Fruit fly (Drosophila melanogaster): ENCODE measurements around the gene CG10555.

The CG10555 gene

dm6 chrX:8411532-8411960 is 12.8 kb downstream of the CG10555 start, which contains the start of gene lawc (continued):
- peak; percentile 35; the same call in 1 of the 2 replicates for TF ChIP-seq cas (GFP tag; IDR thresholded peaks at IDR 0.05)
- TF ChIP-seq sr (GFP tag; IDR thresholded peaks at IDR 0.05), result 0 out of 3 replicates have a peak, but pooled peaks have one; percentile 34
- no peak for TF ChIP-seq Oaz (GFP tag; IDR thresholded peaks at IDR 0.05)
- no peak; the same call in 2 of the 3 replicates for TF ChIP-seq row (GFP tag; IDR thresholded peaks at IDR 0.05)
- TF ChIP-seq CG12219 (GFP tag; optimal IDR thresholded peaks at IDR 0.05), result peak; percentile 54
- TF ChIP-seq Med (GFP tag), result peak; percentile 89
- TF ChIP-seq CG15601 (tag; optimal IDR thresholded peaks at IDR 0.05), result no peak
- no peak for TF ChIP-seq Myb (GFP tag; optimal IDR thresholded peaks at IDR 0.05)
- TF ChIP-seq Gug (GFP tag; IDR thresholded peaks at IDR 0.05), result no peak
- no peak for TF ChIP-seq Hsf (GFP tag; optimal IDR thresholded peaks at IDR 0.05)
- no peak for TF ChIP-seq ash1 (GFP tag; optimal IDR thresholded peaks at IDR 0.05)
- no peak for TF ChIP-seq da (GFP tag; optimal IDR thresholded peaks at IDR 0.05)
- peak; percentile 75; the same call in 2 of the 3 replicates for TF ChIP-seq so (GFP tag; IDR thresholded peaks at IDR 0.05)
- TF ChIP-seq PHDP (tag; optimal IDR thresholded peaks at IDR 0.05), result peak; percentile 33
- no peak for TF ChIP-seq NC2α (GFP tag; optimal IDR thresholded peaks at IDR 0.05)
- TF ChIP-seq emc (GFP tag; optimal IDR thresholded peaks at IDR 0.05), result no peak
- TF ChIP-seq zf30C (GFP tag; optimal IDR thresholded peaks at IDR 0.05), result peak; percentile 24
- TF ChIP-seq crol (GFP tag; IDR thresholded peaks at IDR 0.05), result peak; percentile 93
- no peak for TF ChIP-seq tx (GFP tag; optimal IDR thresholded peaks at IDR 0.05)
- peak; percentile 34 for TF ChIP-seq MTF-1 (GFP tag; optimal IDR thresholded peaks at IDR 0.05; ENCODE audit: borderline replicate concordance)
- TF ChIP-seq knrl (GFP tag; IDR thresholded peaks at IDR 0.05; ENCODE audit: partially characterized antibody), result no peak
- TF ChIP-seq gt (GFP tag; IDR thresholded peaks at IDR 0.05), result no peak
- TF ChIP-seq gcm (GFP tag; optimal IDR thresholded peaks at IDR 0.05), result peak; percentile 30
- TF ChIP-seq en (GFP tag; optimal IDR thresholded peaks at IDR 0.05), result no peak
- peak; percentile 69 for TF ChIP-seq B-H2 (GFP tag; optimal IDR thresholded peaks at IDR 0.05)
- TF ChIP-seq CG4282 (GFP tag; optimal IDR thresholded peaks at IDR 0.05), result no peak
- TF ChIP-seq gsb-n (tag; optimal IDR thresholded peaks at IDR 0.05), result no peak
- peak; percentile 82 for TF ChIP-seq Jarid2 (GFP tag; optimal IDR thresholded peaks at IDR 0.05)
- TF ChIP-seq Hand (GFP tag; optimal IDR thresholded peaks at IDR 0.05), result peak; percentile 66
- TF ChIP-seq E2f1 (GFP tag; IDR thresholded peaks at IDR 0.05), result no peak
- TF ChIP-seq bowl (GFP tag; IDR thresholded peaks at IDR 0.05), result peak; percentile 77; the same call in 1 of the 2 replicates
- TF ChIP-seq CG2889 (GFP tag; IDR thresholded peaks at IDR 0.05), result 0 out of 3 replicates have a peak, but pooled peaks have one; percentile 19
- no peak for TF ChIP-seq CG11560 (tag; IDR thresholded peaks at IDR 0.05)
- TF ChIP-seq C15 (GFP tag; IDR thresholded peaks at IDR 0.05), result peak; percentile 46; the same call in 1 of the 3 replicates
- no peak for TF ChIP-seq CG12155 (GFP tag; optimal IDR thresholded peaks at IDR 0.05)
- TF ChIP-seq CG8089 (GFP tag; optimal IDR thresholded peaks at IDR 0.05), result no peak
- TF ChIP-seq mirr (GFP tag; optimal IDR thresholded peaks at IDR 0.05), result peak; percentile 86
- TF ChIP-seq sd (tag; optimal IDR thresholded peaks at IDR 0.05), result no peak
- no peak for TF ChIP-seq NK7.1 (GFP tag; optimal IDR thresholded peaks at IDR 0.05)
- TF ChIP-seq klu (GFP tag; IDR thresholded peaks at IDR 0.05), result no peak
- TF ChIP-seq al (GFP tag; IDR thresholded peaks at IDR 0.05), result no peak
- no peak for TF ChIP-seq z (GFP tag; IDR thresholded peaks at IDR 0.05)
- TF ChIP-seq CG3281 (GFP tag; optimal IDR thresholded peaks at IDR 0.05), result peak; percentile 54
- TF ChIP-seq CG2678 (tag; optimal IDR thresholded peaks at IDR 0.05), result peak; percentile 21
- TF ChIP-seq CG31224 (GFP tag; IDR thresholded peaks at IDR 0.05), result 0 out of 2 replicates have a peak, but pooled peaks have one; percentile 12
- TF ChIP-seq Trl (optimal IDR thresholded peaks at IDR 0.05), result peak; percentile 75 to 87
- TF ChIP-seq Trl (GFP tag; optimal IDR thresholded peaks at IDR 0.05), result peak; percentile 19
- peak; percentile 1 for TF ChIP-seq CG10979 (tag; optimal IDR thresholded peaks at IDR 0.05)
- TF ChIP-seq Aef1 (GFP tag; IDR thresholded peaks at IDR 0.05), result no peak
- peak; percentile 26 for TF ChIP-seq grn (GFP tag; optimal IDR thresholded peaks at IDR 0.05)
- peak; percentile 20 for TF ChIP-seq CHES-1-like (GFP tag; optimal IDR thresholded peaks at IDR 0.05)
- TF ChIP-seq gro (GFP tag; optimal IDR thresholded peaks at IDR 0.05), result no peak
